Worm (Caenorhabditis elegans) whole organism, dauer: ENCODE results near the gene B0250.5.

Experiments used
- unc-62 ChIP-seq: sonication (generic microtip); optimal IDR thresholded peaks from 2 replicates; lab custom pipeline; 2017; ENCODE audit warnings: missing biosample characterization, missing genetic modification reagents, missing genetic modification characterization

B0250.5 gene

DNA sequence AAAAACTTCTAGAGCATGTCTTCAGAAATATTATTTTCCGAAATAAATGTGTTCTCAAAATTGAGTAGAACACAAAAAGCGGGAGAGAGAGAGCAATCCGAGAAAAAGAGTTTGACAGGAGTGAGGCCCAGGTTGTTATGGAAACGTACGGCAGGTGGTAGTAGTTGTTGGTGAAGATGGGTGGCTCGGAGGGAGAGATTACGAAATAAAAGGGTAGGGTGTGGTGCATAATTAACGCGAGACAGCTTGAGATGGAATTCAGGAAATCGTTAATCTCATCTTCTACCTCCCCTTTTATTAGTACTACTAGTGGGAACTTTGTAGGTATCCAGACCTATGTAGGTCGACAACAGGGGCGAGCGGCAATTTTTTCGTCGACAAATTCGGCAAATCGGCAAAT, 40.3 kb downstream of the B0250.5 start, which contains the start of gene famh-161:
famh-161 (minus strand) TSS at position 101 of the 400 bp plus-strand sequence.
- TF ChIP-seq unc-62 (GFP tag; lab: Kevin White, UChicago), result no peak

DNA sequence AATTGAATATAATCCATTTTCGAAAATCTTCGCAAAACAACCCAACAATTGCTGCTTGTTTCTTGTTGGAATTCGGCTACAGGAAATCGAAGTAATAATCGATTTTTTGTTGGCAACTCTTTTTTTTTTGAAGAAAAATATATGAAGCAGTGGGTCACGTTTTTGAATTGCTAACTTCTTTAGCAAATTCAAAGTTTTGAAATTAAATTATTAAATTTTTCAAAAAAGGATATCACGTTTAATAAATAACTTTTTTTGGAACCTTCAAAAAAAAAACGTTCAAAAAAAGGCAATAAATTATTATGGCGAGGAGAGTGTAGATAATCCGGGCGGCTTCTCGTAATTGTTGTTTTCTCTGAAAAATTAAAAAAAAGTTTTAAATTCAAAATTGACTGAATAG, 42.5 kb downstream of the B0250.5 start, which contains the start of gene Y38H6C.15:
Y38H6C.15 (minus strand) TSS at position 101 of the 400 bp plus-strand sequence.
- no peak for TF ChIP-seq unc-62 (GFP tag; lab: Kevin White, UChicago)

DNA sequence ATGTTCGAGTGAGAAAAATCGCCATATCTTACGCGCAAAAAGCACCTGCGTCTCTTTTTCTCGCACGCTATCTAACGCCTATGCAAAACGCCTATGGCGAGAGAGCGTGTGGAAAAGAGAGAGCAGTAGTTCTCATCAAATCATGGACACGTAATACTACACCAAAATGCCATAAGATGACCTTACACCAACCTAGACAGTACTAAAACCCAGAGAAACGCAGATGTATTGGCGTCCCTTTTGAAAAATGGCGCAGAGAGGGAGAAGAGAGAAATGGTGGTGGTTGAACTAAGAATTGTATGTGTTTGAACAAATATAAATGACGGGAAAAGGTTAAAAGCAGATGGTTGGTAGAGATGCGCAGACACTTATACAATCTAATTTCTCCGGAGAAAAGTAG, 45.3 kb downstream of the B0250.5 start, which contains the start of gene Y38H6C.16:
Y38H6C.16 (minus strand) TSS at position 293 of the 400 bp plus-strand sequence.
- TF ChIP-seq unc-62 (GFP tag; lab: Kevin White, UChicago), result no peak

DNA sequence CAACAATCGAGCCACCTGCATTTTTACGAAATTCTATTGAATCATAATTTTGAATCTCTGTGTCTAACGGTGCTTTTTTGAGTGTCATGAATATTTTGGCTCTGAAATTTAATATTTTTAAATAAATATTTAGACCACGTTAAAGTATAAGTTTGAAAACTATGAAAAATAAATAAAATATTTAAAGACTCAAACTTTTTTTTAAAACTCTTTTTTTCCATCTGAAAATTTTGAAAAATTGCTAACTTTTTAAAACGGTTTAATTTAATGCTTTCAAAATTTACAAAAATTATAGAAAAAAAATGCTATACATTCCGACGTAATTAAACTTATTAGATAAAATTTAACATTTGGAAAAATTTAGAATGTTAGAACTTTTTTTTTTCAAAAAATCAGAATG, 50.4 kb downstream of the B0250.5 start, which contains the start of gene slc-36.3:
slc-36.3 (minus strand) TSS at position 101 of the 400 bp plus-strand sequence.
- no peak for TF ChIP-seq unc-62 (GFP tag; lab: Kevin White, UChicago)

DNA sequence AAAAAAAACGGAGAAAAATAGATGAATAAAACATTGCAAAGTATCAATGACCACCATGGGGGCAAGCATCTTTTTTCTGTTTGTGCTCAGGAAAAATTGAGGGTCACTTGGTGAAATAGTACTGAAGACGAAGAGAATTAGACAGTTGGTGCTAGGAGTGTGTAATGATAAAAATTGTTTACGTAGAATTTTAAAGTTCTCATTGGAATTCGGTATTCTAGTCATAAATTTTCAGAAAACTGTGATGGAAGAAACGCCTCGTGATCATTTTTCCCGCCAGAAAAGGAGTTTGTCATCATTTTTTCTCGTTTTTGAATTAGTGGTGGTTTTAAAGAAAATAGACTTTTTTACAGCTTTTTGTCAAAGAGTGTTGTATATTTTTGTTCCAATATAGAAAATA, 50.9 kb downstream of the B0250.5 start:
- TF ChIP-seq unc-62 (GFP tag; lab: Kevin White, UChicago), result no peak

DNA sequence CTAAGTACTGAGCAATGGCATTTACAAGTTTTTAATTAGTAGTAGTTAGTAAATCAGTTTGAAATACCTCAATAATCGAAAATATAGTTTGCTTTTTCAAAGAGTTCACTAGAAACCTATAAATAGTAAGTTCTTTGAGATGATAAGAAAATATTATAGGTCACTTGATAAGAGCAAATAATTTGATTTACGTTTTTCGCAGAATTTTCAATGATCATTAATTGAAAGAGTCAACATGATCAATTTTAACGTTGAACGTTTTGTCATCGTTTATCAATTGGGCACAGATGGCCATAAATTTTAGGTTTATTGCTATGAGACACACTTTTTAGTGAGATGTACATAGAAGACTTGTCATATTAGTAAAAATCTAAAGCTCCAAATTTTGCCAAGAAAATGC, 52.0 kb downstream of the B0250.5 start:
- TF ChIP-seq unc-62 (GFP tag; lab: Kevin White, UChicago), result no peak
